Worm (Caenorhabditis elegans): ENCODE measurements around the gene nra-1.

DNA sequence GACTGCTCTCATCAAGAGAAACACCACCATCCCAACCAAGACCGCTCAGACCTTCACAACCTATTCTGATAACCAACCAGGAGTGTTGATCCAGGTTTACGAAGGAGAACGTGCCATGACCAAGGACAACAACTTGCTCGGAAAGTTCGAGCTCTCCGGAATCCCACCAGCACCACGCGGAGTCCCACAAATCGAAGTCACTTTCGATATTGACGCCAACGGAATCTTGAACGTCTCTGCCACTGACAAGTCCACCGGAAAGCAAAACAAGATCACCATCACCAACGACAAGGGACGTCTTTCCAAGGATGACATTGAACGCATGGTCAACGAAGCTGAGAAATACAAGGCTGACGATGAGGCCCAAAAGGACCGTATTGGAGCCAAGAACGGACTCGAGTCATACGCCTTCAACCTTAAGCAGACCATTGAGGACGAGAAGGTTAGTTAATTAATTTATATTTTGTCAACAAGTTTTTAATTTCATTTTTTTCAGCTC, 3.5 kb downstream of the nra-1 start:
- TF ChIP-seq ets-4 (tag; optimal IDR thresholded peaks at IDR 0.05) (no peak), tbx-7 (tag; optimal IDR thresholded peaks at IDR 0.05) (no peak), rnt-1 (tag; optimal IDR thresholded peaks at IDR 0.05) (no peak), elt-4 (tag; optimal IDR thresholded peaks at IDR 0.05) (no peak), nhr-11 (tag; optimal IDR thresholded peaks at IDR 0.05) (no peak), tbx-2 (tag; optimal IDR thresholded peaks at IDR 0.05) (no peak)

Measured in whole organism, late embryonic.